Fruit fly (Drosophila melanogaster): ENCODE results near the gene bnk.

Gene bnk

DNA sequence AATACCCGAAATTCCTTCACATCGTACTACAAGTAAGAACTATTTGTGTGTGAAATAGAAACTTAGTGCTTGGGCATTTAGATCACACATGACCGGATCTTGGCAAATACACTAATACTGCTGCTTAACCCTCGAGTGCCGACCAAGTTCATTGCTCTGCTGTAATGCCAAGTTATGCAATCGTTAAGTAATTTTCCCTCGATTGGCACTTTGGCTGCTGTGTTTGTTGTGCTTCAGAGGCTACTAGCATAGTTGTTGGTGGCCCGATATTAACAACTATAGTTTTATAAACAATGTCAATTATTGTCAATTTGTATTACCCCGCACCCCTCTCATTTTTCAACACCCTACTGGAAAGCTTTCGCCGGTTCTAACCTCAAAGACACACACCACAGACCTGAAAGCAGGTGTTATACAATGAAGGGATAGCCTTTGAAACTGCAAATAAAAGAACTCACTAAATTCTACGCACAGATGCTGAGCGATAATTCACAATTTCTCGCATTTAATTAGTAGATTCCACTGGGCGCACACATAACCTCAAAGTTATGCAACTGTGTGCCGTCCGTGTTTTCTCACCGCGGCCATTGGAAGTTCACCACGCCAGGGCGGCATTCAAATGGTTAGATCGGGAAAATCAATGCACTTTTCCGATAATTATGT lies 25.2 kb downstream of the bnk start (continued):
- no peak for TF ChIP-seq crol (GFP tag; IDR thresholded peaks at IDR 0.05)
- no peak for TF ChIP-seq CG14014 (GFP tag; IDR thresholded peaks at IDR 0.05)
- TF ChIP-seq Nf-YC (tag; optimal IDR thresholded peaks at IDR 0.05): no peak
- TF ChIP-seq Oli (tag; optimal IDR thresholded peaks at IDR 0.05): no peak
- no peak for TF ChIP-seq caup (GFP tag; optimal IDR thresholded peaks at IDR 0.05; ENCODE audit: severe bottlenecking)
- no peak for TF ChIP-seq ssp (GFP tag; IDR thresholded peaks at IDR 0.05)
- TF ChIP-seq CG15269 (tag; optimal IDR thresholded peaks at IDR 0.05): no peak
- TF ChIP-seq MESR4 (GFP tag; optimal IDR thresholded peaks at IDR 0.05): peak; percentile 49
- no peak for TF ChIP-seq seq (GFP tag; IDR thresholded peaks at IDR 0.05)
- TF ChIP-seq CG3407 (GFP tag; optimal IDR thresholded peaks at IDR 0.05): no peak
- TF ChIP-seq jumu (GFP tag; optimal IDR thresholded peaks at IDR 0.05): no peak
- no peak for TF ChIP-seq ERR (GFP tag; optimal IDR thresholded peaks at IDR 0.05)
- TF ChIP-seq hb (GFP tag; IDR thresholded peaks at IDR 0.05; ENCODE audit: partially characterized antibody): no peak
- TF ChIP-seq NFAT (GFP tag; IDR thresholded peaks at IDR 0.05): no peak
- no peak for TF ChIP-seq H2.0 (GFP tag; IDR thresholded peaks at IDR 0.05)
- no peak for TF ChIP-seq CG10654 (GFP tag; optimal IDR thresholded peaks at IDR 0.05)
- TF ChIP-seq CG1603 (tag; optimal IDR thresholded peaks at IDR 0.05): peak; percentile 11
- TF ChIP-seq CG14965 (GFP tag; optimal IDR thresholded peaks at IDR 0.05; ENCODE audit: borderline replicate concordance): no peak
- no peak for TF ChIP-seq klu (GFP tag; IDR thresholded peaks at IDR 0.05)
- no peak for TF ChIP-seq CG31441 (GFP tag; IDR thresholded peaks at IDR 0.05)
- TF ChIP-seq ttk (GFP tag; IDR thresholded peaks at IDR 0.05): no peak
- peak; percentile 13 for TF ChIP-seq nmo (GFP tag; optimal IDR thresholded peaks at IDR 0.05)
- TF ChIP-seq pfk (GFP tag; optimal IDR thresholded peaks at IDR 0.05): no peak
- TF ChIP-seq trem (tag; optimal IDR thresholded peaks at IDR 0.05): no peak
- TF ChIP-seq CG32532 (GFP tag; IDR thresholded peaks at IDR 0.05): no peak
- no peak for TF ChIP-seq GATAe (GFP tag; conservative IDR thresholded peaks at IDR 0.05)
- TF ChIP-seq CG30020 (tag; optimal IDR thresholded peaks at IDR 0.05): no peak
- no peak for TF ChIP-seq CG17802 (tag; optimal IDR thresholded peaks at IDR 0.05)
- TF ChIP-seq Awh (GFP tag; IDR thresholded peaks at IDR 0.05): no peak
- no peak for TF ChIP-seq br (optimal IDR thresholded peaks at IDR 0.05)
- TF ChIP-seq Mad (GFP tag; optimal IDR thresholded peaks at IDR 0.05): no peak
- no peak for TF ChIP-seq Hr51 (GFP tag; optimal IDR thresholded peaks at IDR 0.05)
- TF ChIP-seq CG33213 (GFP tag; optimal IDR thresholded peaks at IDR 0.05): peak; percentile 17
- TF ChIP-seq Lim3 (GFP tag; IDR thresholded peaks at IDR 0.05): no peak
- peak; percentile 22 for TF ChIP-seq grau (tag; optimal IDR thresholded peaks at IDR 0.05)
- no peak for TF ChIP-seq CG2678 (tag; optimal IDR thresholded peaks at IDR 0.05)
- no peak for TF ChIP-seq CG18262 (tag; optimal IDR thresholded peaks at IDR 0.05)
- peak; percentile 47 for TF ChIP-seq sens (GFP tag)
- TF ChIP-seq dysf (GFP tag; IDR thresholded peaks at IDR 0.05): no peak
- TF ChIP-seq hkb (optimal IDR thresholded peaks at IDR 0.05): no peak
- no peak for TF ChIP-seq hkb (GFP tag; IDR thresholded peaks at IDR 0.05)
- TF ChIP-seq Doc2 (GFP tag; IDR thresholded peaks at IDR 0.05): no peak
- TF ChIP-seq CG3065 (GFP tag; optimal IDR thresholded peaks at IDR 0.05): no peak
- no peak for TF ChIP-seq CG8359 (GFP tag; optimal IDR thresholded peaks at IDR 0.05; ENCODE audit: borderline replicate concordance)
- TF ChIP-seq Opbp (GFP tag; IDR thresholded peaks at IDR 0.05; ENCODE audit: partially characterized antibody): no peak
- TF ChIP-seq CG6689 (GFP tag; IDR thresholded peaks at IDR 0.05): no peak
- TF ChIP-seq CG8944 (GFP tag; optimal IDR thresholded peaks at IDR 0.05): no peak
- no peak for TF ChIP-seq Gug (GFP tag; IDR thresholded peaks at IDR 0.05)
- TF ChIP-seq h (optimal IDR thresholded peaks at IDR 0.05): no peak
- TF ChIP-seq jigr1 (GFP tag; IDR thresholded peaks at IDR 0.05): no peak
- TF ChIP-seq CG17359 (tag; optimal IDR thresholded peaks at IDR 0.05): no peak
- peak; percentile 53 for TF ChIP-seq CG10431 (GFP tag; optimal IDR thresholded peaks at IDR 0.05)
